Worm (Caenorhabditis elegans) whole organism, midembryonic: ENCODE data around the gene Y62H9A.5.

Experiments
- T22C8.4 ChIP-seq: fragments of 200-800 bp; sonication (Bioruptor generic); IDR thresholded peaks from 2 replicates; pipeline ENCODE4 v1.3.6; 2022; ENCODE audit warnings: missing genetic modification characterization, missing compliant biosample characterization
- cog-1 ChIP-seq: sonication (generic microtip); optimal IDR thresholded peaks from 2 replicates; lab custom pipeline; 2016; ENCODE audit warnings: missing genetic modification characterization, missing compliant biosample characterization
- flt-1 ChIP-seq: fragments of 200-800 bp; sonication (Bioruptor generic); IDR thresholded peaks from 2 replicates; pipeline ENCODE4 v1.3.6; 2022; ENCODE audit warnings: missing genetic modification characterization, missing compliant biosample characterization
- klf-2 ChIP-seq: fragments of 200-800 bp; sonication (Bioruptor generic); conservative IDR thresholded peaks from 2 replicates; pipeline ENCODE4 v1.3.6; 2022; ENCODE audit warnings: missing genetic modification reagents, missing genetic modification characterization, missing compliant biosample characterization
- med-1 ChIP-seq: sonication (generic microtip); optimal IDR thresholded peaks from 2 replicates; lab custom pipeline; 2017; ENCODE audit warnings: missing genetic modification characterization, mild to moderate bottlenecking, missing compliant biosample characterization, antibody characterized with exemption, missing genetic modification reagents; ENCODE audit not compliant: insufficient read depth
- ref-1 ChIP-seq: fragments of 200-800 bp; sonication (Bioruptor generic); conservative IDR thresholded peaks from 2 replicates; pipeline ENCODE4 v1.3.6; 2022; ENCODE audit warnings: missing genetic modification reagents, missing genetic modification characterization, missing compliant biosample characterization
- tab-1 ChIP-seq: fragments of 200-800 bp; sonication (Bioruptor generic); IDR thresholded peaks from 2 replicates; pipeline ENCODE4 v1.3.6; 2022; ENCODE audit warnings: missing genetic modification characterization, missing compliant biosample characterization
- ztf-23 ChIP-seq: fragments of 200-800 bp; sonication (Bioruptor generic); IDR thresholded peaks from 2 replicates; pipeline ENCODE4 v1.3.6; 2022; ENCODE audit warnings: missing genetic modification reagents, missing genetic modification characterization, missing compliant biosample characterization
- ztf-29 ChIP-seq: fragments of 200-800 bp; sonication (Bioruptor generic); IDR thresholded peaks from 2 replicates; pipeline ENCODE4 v1.3.6; 2022; ENCODE audit warnings: missing genetic modification reagents, missing genetic modification characterization, missing compliant biosample characterization

The Y62H9A.5 gene

ce11 chrX:11852494-11852893, 30.2 kb downstream of the Y62H9A.5 start, which contains the start of gene xtr-1:
xtr-1 (plus strand) TSS chrX:11852794.
- no peak for TF ChIP-seq ztf-23
- TF ChIP-seq med-1 (GFP tag; lab: Kevin White, UChicago), result no peak
- no peak for TF ChIP-seq T22C8.4 (GFP tag; lab: Robert Waterston, UW)
- no peak for TF ChIP-seq cog-1 (tag; lab: Kevin White, UChicago)
- no peak for TF ChIP-seq ztf-29 (GFP tag; lab: Robert Waterston, UW)
- no peak for TF ChIP-seq ref-1 (GFP tag; lab: Robert Waterston, UW)
- TF ChIP-seq flt-1 (GFP tag; lab: Robert Waterston, UW), result no peak
- TF ChIP-seq tab-1 (GFP tag; lab: Robert Waterston, UW), result no peak
- TF ChIP-seq klf-2, result no peak

DNA sequence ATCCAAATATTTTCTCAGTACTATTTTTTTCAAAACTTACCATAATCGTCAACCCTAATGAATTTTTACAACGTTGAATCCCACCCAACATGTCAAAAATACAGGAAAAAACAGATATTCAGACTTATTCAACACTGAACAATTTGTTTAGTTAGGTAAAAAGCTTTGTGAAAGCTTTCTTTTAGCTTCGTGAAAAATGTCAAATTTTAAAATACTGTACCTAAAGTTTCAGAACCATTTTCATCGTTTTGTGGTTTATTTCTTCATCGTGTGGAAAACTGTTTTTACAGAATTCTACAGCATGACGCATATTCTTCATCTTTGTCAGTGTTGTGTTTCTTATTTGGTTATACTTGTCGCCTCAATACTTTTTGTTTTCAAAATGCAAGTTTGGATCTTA, 32.1 kb downstream of the Y62H9A.5 start, which contains the start of gene F54F7.14:
TSS of gene F54F7.14 (plus strand) at position 301 of the 400 bp plus-strand sequence.
- TF ChIP-seq ztf-29 (GFP tag; lab: Robert Waterston, UW) (no peak), cog-1 (tag; lab: Kevin White, UChicago) (no peak), T22C8.4 (GFP tag; lab: Robert Waterston, UW) (no peak), klf-2 (no peak), flt-1 (GFP tag; lab: Robert Waterston, UW) (no peak), med-1 (GFP tag; lab: Kevin White, UChicago) (no peak), ref-1 (GFP tag; lab: Robert Waterston, UW) (no peak), tab-1 (GFP tag; lab: Robert Waterston, UW) (no peak), ztf-23 (no peak)

DNA sequence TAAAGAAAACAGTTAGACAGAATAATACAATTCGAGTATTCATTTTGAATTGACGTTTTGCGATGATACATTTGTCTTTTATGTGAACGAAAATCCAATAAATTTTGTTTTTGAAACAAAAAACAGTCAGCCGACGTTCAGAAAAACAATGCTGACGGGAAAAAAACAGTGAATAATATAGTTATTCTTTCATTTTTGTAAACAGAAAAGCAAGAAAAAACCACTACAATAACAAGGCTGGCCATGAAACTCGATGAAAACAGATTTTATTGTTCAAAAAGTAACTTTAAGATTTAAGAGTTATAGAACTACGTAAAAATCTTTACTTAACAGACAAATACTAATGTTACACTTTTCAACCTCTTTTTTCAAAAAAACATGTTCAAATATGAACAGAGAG, 32.6 kb downstream of the Y62H9A.5 start, which contains the start of gene F54F7.3:
TSS of gene F54F7.3 (minus strand) at position 101 of the 400 bp plus-strand sequence.
- no peak for TF ChIP-seq flt-1 (GFP tag; lab: Robert Waterston, UW)

DNA sequence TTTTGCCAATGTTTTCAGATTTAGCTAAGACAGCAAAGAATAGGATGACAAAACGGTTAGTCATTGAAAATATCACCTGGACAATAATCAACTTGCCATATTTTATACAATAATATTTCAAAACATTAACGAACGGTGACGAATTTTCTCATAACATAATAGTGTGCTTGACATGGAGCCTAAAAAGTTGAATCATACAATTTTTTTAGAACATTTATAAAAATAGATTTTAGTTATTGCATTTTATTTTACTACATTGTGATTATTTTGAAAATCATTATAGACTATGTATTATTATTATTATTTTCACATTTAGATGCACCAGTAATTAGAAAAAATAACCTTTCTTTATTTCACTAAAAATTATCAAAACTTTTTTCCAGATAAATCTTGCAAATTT, 34.1 kb downstream of the Y62H9A.5 start, which contains the start of gene F54F7.9:
TSS of gene F54F7.9 (minus strand) at position 101 of the 400 bp plus-strand sequence.
- TF ChIP-seq tab-1 (GFP tag; lab: Robert Waterston, UW) (no peak), ztf-29 (GFP tag; lab: Robert Waterston, UW) (no peak), med-1 (GFP tag; lab: Kevin White, UChicago) (no peak), cog-1 (tag; lab: Kevin White, UChicago) (no peak), ztf-23 (no peak), T22C8.4 (GFP tag; lab: Robert Waterston, UW) (no peak), klf-2 (no peak), ref-1 (GFP tag; lab: Robert Waterston, UW) (no peak), flt-1 (GFP tag; lab: Robert Waterston, UW) (no peak)

DNA sequence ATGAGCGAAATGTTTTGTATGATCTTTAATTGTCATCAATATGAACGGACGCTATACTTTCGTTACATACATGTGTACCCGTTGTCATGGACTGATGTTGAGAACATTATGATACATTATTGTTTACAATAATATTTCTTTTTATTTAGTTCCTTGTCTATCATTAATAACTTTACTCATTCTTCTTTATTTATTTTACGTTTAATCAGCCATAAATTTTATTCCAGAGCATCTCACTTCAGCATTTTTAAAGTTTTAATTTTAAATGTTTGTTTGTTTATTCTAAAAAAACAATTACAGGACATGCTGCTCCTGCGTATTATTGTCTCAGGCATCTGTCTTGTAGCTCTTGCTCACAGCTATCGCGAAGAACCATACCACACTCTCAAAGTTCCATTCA, 39.3 kb downstream of the Y62H9A.5 start, which contains the start of gene F54F7.2:
TSS of gene F54F7.2 (plus strand) at position 301 of the 400 bp plus-strand sequence.
- TF ChIP-seq ztf-29 (GFP tag; lab: Robert Waterston, UW) (no peak), flt-1 (GFP tag; lab: Robert Waterston, UW) (no peak), ztf-23 (no peak), med-1 (GFP tag; lab: Kevin White, UChicago) (no peak), tab-1 (GFP tag; lab: Robert Waterston, UW) (no peak), ref-1 (GFP tag; lab: Robert Waterston, UW) (no peak), klf-2 (no peak), T22C8.4 (GFP tag; lab: Robert Waterston, UW) (no peak), cog-1 (tag; lab: Kevin White, UChicago) (no peak)

ce11 chrX:11837378-11837777, 45.3 kb downstream of the Y62H9A.5 start, which contains the start of gene taf-7.1:
taf-7.1 (minus strand) TSS chrX:11837478.
- TF ChIP-seq flt-1 (GFP tag; lab: Robert Waterston, UW), result no peak
- no peak for TF ChIP-seq ztf-23
- TF ChIP-seq klf-2, result no peak
- TF ChIP-seq cog-1 (tag; lab: Kevin White, UChicago), result no peak
- no peak for TF ChIP-seq ref-1 (GFP tag; lab: Robert Waterston, UW)
- TF ChIP-seq ztf-29 (GFP tag; lab: Robert Waterston, UW), result no peak
- no peak for TF ChIP-seq tab-1 (GFP tag; lab: Robert Waterston, UW)
